Worm (Caenorhabditis elegans) whole organism, L3 larva: Measurements from ENCODE around the gene T01B6.1.

Source experiments
- R02D3.7 ChIP-seq: fragments of 150-350 bp; optimal IDR thresholded peaks from 2 replicates; lab custom pipeline; 2014; ENCODE audit warnings: missing biosample characterization, missing genetic modification characterization
- ZK546.5 ChIP-seq: sonication (generic microtip); optimal IDR thresholded peaks from 2 replicates; lab custom pipeline; 2017; ENCODE audit warnings: missing biosample characterization, missing genetic modification characterization
- aly-2 ChIP-seq: fragments of 150-350 bp; optimal IDR thresholded peaks from 2 replicates; lab custom pipeline; 2014; ENCODE audit warnings: missing biosample characterization, missing genetic modification characterization
- ama-1 ChIP-seq: fragments of 150-350 bp; optimal IDR thresholded peaks from 2 replicates; lab custom pipeline; 2018
- ceh-16 ChIP-seq: sonication (generic microtip); optimal IDR thresholded peaks from 2 replicates; lab custom pipeline; 2017; ENCODE audit warnings: missing biosample characterization, missing genetic modification characterization
- ceh-28 ChIP-seq: fragments of 150-350 bp; optimal IDR thresholded peaks from 2 replicates; lab custom pipeline; 2014; ENCODE audit warnings: missing biosample characterization, missing genetic modification reagents, missing genetic modification characterization
- ceh-82 ChIP-seq: fragments of 150-350 bp; optimal IDR thresholded peaks from 2 replicates; lab custom pipeline; 2014; ENCODE audit warnings: missing biosample characterization, missing genetic modification characterization
- ceh-9 ChIP-seq: sonication (generic microtip); optimal IDR thresholded peaks from 2 replicates; lab custom pipeline; 2018; ENCODE audit warnings: missing biosample characterization, missing genetic modification characterization
- daf-12 ChIP-seq: fragments of 150-350 bp; optimal IDR thresholded peaks from 2 replicates; lab custom pipeline; 2014; ENCODE audit warnings: missing biosample characterization, missing genetic modification reagents, missing genetic modification characterization
- egl-27 ChIP-seq: sonication (generic microtip); optimal IDR thresholded peaks from 4 replicates; lab custom pipeline; 2017; ENCODE audit warnings: missing biosample characterization, missing genetic modification reagents, missing genetic modification characterization
- egl-5 ChIP-seq: fragments of 150-350 bp; optimal IDR thresholded peaks from 2 replicates; lab custom pipeline; 2017; ENCODE audit warnings: missing biosample characterization, missing genetic modification reagents, missing genetic modification characterization, inconsistent platforms
- elt-1 ChIP-seq: fragments of 150-350 bp; optimal IDR thresholded peaks from 2 replicates; lab custom pipeline; 2014; ENCODE audit warnings: missing biosample characterization, missing genetic modification characterization
- elt-2 ChIP-seq: sonication (generic microtip); optimal IDR thresholded peaks from 2 replicates; lab custom pipeline; 2016; ENCODE audit warnings: missing genetic modification reagents, mild to moderate bottlenecking, missing genetic modification characterization, missing compliant biosample characterization
- elt-3 ChIP-seq, 3 experiments: fragments of 150-350 bp in 1 of 3; sonication (generic microtip) in 2 of 3; optimal IDR thresholded peaks; 2 replicates in 2 of 3; 4 replicates in 1 of 3; lab custom pipeline; 2014 to 2017; ENCODE audit warnings: missing biosample characterization in 3 of 3, missing genetic modification characterization in 3 of 3
- eor-1 ChIP-seq, 2 experiments: fragments of 150-350 bp; optimal IDR thresholded peaks; 2 replicates each; lab custom pipeline; 2014 to 2018; ENCODE audit warnings: missing biosample characterization in 2 of 2, missing genetic modification characterization in 2 of 2
- fkh-10 ChIP-seq: sonication (generic microtip); optimal IDR thresholded peaks from 2 replicates; lab custom pipeline; 2017; ENCODE audit warnings: missing biosample characterization, missing genetic modification reagents, missing genetic modification characterization
- fos-1 ChIP-seq: fragments of 150-350 bp; optimal IDR thresholded peaks from 2 replicates; lab custom pipeline; 2014; ENCODE audit warnings: missing biosample characterization, missing genetic modification characterization
- hmg-11 ChIP-seq: sonication (generic microtip); optimal IDR thresholded peaks from 2 replicates; lab custom pipeline; 2016; ENCODE audit warnings: missing genetic modification characterization, missing compliant biosample characterization
- lin-15B ChIP-seq: fragments of 150-350 bp; optimal IDR thresholded peaks from 2 replicates; lab custom pipeline; 2014; ENCODE audit warnings: missing biosample characterization, missing genetic modification characterization
- lin-39 ChIP-seq: fragments of 150-350 bp; optimal IDR thresholded peaks from 2 replicates; lab custom pipeline; 2018; ENCODE audit warnings: missing biosample characterization, missing genetic modification reagents, missing genetic modification characterization
- lsy-12 ChIP-seq: sonication (generic microtip); optimal IDR thresholded peaks from 2 replicates; lab custom pipeline; 2016; ENCODE audit warnings: mild to moderate bottlenecking, missing genetic modification characterization, missing compliant biosample characterization
- mdl-1 ChIP-seq: fragments of 150-350 bp; optimal IDR thresholded peaks from 2 replicates; lab custom pipeline; 2014; ENCODE audit warnings: missing biosample characterization, missing genetic modification characterization
- mml-1 ChIP-seq: fragments of 150-350 bp; sonication (generic microtip); optimal IDR thresholded peaks from 3 replicates; lab custom pipeline; 2014; ENCODE audit warnings: missing biosample characterization, missing genetic modification characterization
- nfya-1 ChIP-seq: sonication (generic microtip); optimal IDR thresholded peaks from 2 replicates; lab custom pipeline; 2017; ENCODE audit warnings: missing genetic modification characterization, mild to moderate bottlenecking, missing compliant biosample characterization, antibody characterized with exemption, moderate library complexity; ENCODE audit not compliant: insufficient read depth
- nhr-11 ChIP-seq: fragments of 150-350 bp; optimal IDR thresholded peaks from 2 replicates; lab custom pipeline; 2014; ENCODE audit warnings: missing biosample characterization, missing genetic modification characterization
- nhr-12 ChIP-seq: fragments of 150-350 bp; optimal IDR thresholded peaks from 2 replicates; lab custom pipeline; 2014; ENCODE audit warnings: missing biosample characterization, missing genetic modification characterization
- nhr-23 ChIP-seq: fragments of 150-350 bp; optimal IDR thresholded peaks from 2 replicates; lab custom pipeline; 2014; ENCODE audit warnings: missing biosample characterization, missing genetic modification reagents, missing genetic modification characterization
- nhr-237 ChIP-seq: fragments of 150-350 bp; optimal IDR thresholded peaks from 2 replicates; lab custom pipeline; 2014; ENCODE audit warnings: missing biosample characterization, missing genetic modification characterization
- nhr-25 ChIP-seq: sonication (generic microtip); optimal IDR thresholded peaks from 2 replicates; lab custom pipeline; 2017; ENCODE audit warnings: missing biosample characterization, missing genetic modification characterization
- nhr-28 ChIP-seq: fragments of 150-350 bp; optimal IDR thresholded peaks from 2 replicates; lab custom pipeline; 2014; ENCODE audit warnings: missing biosample characterization, missing genetic modification characterization
- nhr-43 ChIP-seq: sonication (generic microtip); optimal IDR thresholded peaks from 2 replicates; lab custom pipeline; 2016; ENCODE audit warnings: mild to moderate bottlenecking, missing genetic modification characterization, missing compliant biosample characterization; ENCODE audit not compliant: poor library complexity, severe bottlenecking
- nhr-76 ChIP-seq: fragments of 150-350 bp; sonication (generic microtip); optimal IDR thresholded peaks from 5 replicates; lab custom pipeline; 2014; ENCODE audit warnings: missing biosample characterization, missing genetic modification characterization
- nhr-77 ChIP-seq: fragments of 150-350 bp; optimal IDR thresholded peaks from 2 replicates; lab custom pipeline; 2014; ENCODE audit warnings: missing biosample characterization, missing genetic modification characterization
- pha-4 ChIP-seq: fragments of 150-350 bp; optimal IDR thresholded peaks from 2 replicates; lab custom pipeline; 2014; ENCODE audit warnings: missing biosample characterization, missing genetic modification reagents, missing genetic modification characterization
- pqm-1 ChIP-seq: fragments of 150-350 bp; optimal IDR thresholded peaks from 2 replicates; lab custom pipeline; 2017; ENCODE audit warnings: missing biosample characterization, missing genetic modification characterization, inconsistent platforms
- sea-2 ChIP-seq: fragments of 150-350 bp; sonication (generic microtip); optimal IDR thresholded peaks from 4 replicates; lab custom pipeline; 2014; ENCODE audit warnings: missing biosample characterization, missing genetic modification reagents, missing genetic modification characterization
- skn-1 ChIP-seq: fragments of 150-350 bp; optimal IDR thresholded peaks from 2 replicates; lab custom pipeline; 2014; ENCODE audit warnings: missing biosample characterization, missing genetic modification characterization
- snpc-4 ChIP-seq: fragments of 150-350 bp; optimal IDR thresholded peaks from 2 replicates; lab custom pipeline; 2014; ENCODE audit warnings: missing biosample characterization, missing genetic modification characterization
- tbx-2 ChIP-seq: sonication (generic microtip); optimal IDR thresholded peaks from 2 replicates; lab custom pipeline; 2016; ENCODE audit warnings: mild to moderate bottlenecking, missing genetic modification characterization, missing compliant biosample characterization
- unc-39 ChIP-seq: sonication (generic microtip); optimal IDR thresholded peaks from 4 replicates; lab custom pipeline; 2017; ENCODE audit warnings: missing biosample characterization, missing genetic modification characterization
- unc-62 ChIP-seq: fragments of 150-350 bp; sonication (generic microtip); optimal IDR thresholded peaks from 4 replicates; lab custom pipeline; 2014; ENCODE audit warnings: missing biosample characterization, missing genetic modification reagents, missing genetic modification characterization
- zag-1 ChIP-seq: fragments of 150-350 bp; optimal IDR thresholded peaks from 2 replicates; lab custom pipeline; 2014; ENCODE audit warnings: missing biosample characterization, missing genetic modification characterization
- ztf-11 ChIP-seq: fragments of 150-350 bp; optimal IDR thresholded peaks from 2 replicates; lab custom pipeline; 2014; ENCODE audit warnings: missing biosample characterization, missing genetic modification characterization
- ztf-4 ChIP-seq: fragments of 150-350 bp; optimal IDR thresholded peaks from 2 replicates; lab custom pipeline; 2014; ENCODE audit warnings: missing biosample characterization, missing genetic modification characterization

Gene T01B6.1

DNA sequence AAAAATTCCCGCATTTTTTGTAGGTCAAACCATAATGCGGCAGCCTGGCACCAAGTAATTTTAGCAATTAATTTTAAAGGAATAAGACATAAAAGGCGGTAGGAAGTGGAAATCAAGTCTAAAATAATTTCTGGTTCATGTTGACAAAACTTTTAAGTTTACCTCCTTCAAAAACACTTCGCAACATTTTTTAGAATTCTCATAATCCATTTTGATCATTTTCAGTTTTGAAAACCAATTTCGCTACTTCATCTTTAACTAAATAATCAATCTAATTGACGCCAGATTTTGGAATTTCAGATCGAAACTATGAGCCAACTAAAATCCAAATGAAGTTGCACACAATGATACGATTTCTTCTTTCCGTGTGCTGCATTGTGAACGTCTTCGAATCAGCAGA is 24.3 kb downstream of the T01B6.1 start, which contains the start of gene lgc-40:
TSS of gene lgc-40 (plus strand) at position 301 of the 400 bp plus-strand sequence.
- no peak for TF ChIP-seq sea-2 (GFP tag; lab: Kevin White, UChicago)
- TF ChIP-seq nhr-43: no peak
- TF ChIP-seq R02D3.7 (tag; lab: Kevin White, UChicago): no peak
- no peak for TF ChIP-seq egl-27 (tag; lab: Kevin White, UChicago)
- no peak for TF ChIP-seq mdl-1 (tag; lab: Kevin White, UChicago)
- TF ChIP-seq pqm-1 (tag; lab: Kevin White, UChicago): no peak
- no peak for TF ChIP-seq skn-1 (tag; lab: Kevin White, UChicago)
- no peak for TF ChIP-seq lin-15B (tag; lab: Kevin White, UChicago)
- TF ChIP-seq zag-1 (tag; lab: Kevin White, UChicago): no peak
- no peak for TF ChIP-seq lsy-12 (tag; lab: Kevin White, UChicago)
- no peak for TF ChIP-seq egl-5 (tag; lab: Kevin White, UChicago)
- no peak for TF ChIP-seq nhr-25
- TF ChIP-seq nhr-76: no peak
- no peak for TF ChIP-seq nhr-77 (tag; lab: Kevin White, UChicago)
- no peak for TF ChIP-seq lin-39 (tag; lab: Kevin White, UChicago)
- TF ChIP-seq nhr-12 (tag; lab: Kevin White, UChicago): no peak
- no peak for TF ChIP-seq daf-12
- TF ChIP-seq, all 47 proteins: peak for 0

DNA sequence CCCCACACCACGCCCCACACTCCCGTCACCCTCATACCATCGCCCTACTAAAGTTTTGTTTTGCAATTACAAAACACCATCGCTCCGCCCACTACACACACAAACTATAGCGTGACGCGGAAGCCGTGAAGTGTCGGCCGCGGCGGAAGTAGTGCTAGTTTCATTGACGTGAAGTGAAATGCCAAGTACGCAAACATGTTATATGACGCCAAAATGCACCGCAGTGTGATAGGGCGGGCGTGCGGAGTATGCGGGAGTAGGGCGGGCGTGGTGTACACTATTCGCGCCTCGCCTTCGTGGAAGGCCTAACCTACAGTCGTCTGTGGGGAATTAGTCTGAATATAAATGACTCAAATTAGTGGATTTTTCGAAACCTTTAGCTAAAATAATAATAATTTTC is 27.4 kb downstream of the T01B6.1 start:
- TF ChIP-seq nhr-237: no peak
- TF ChIP-seq fos-1 (tag; lab: Kevin White, UChicago): no peak
- TF ChIP-seq skn-1 (tag; lab: Kevin White, UChicago): no peak
- no peak for TF ChIP-seq ZK546.5 (tag; lab: Kevin White, UChicago)
- TF ChIP-seq ceh-16 (tag; lab: Kevin White, UChicago): no peak
- TF ChIP-seq zag-1 (tag; lab: Kevin White, UChicago): no peak
- TF ChIP-seq lin-15B (tag; lab: Kevin White, UChicago): no peak
- TF ChIP-seq mdl-1 (tag; lab: Kevin White, UChicago): no peak
- TF ChIP-seq hmg-11: no peak
- TF ChIP-seq unc-62 (GFP tag; lab: Kevin White, UChicago): no peak
- no peak for TF ChIP-seq unc-39 (tag; lab: Kevin White, UChicago)
- TF ChIP-seq sea-2 (GFP tag; lab: Kevin White, UChicago): no peak
- no peak for TF ChIP-seq egl-5 (tag; lab: Kevin White, UChicago)
- TF ChIP-seq nfya-1 (tag; lab: Kevin White, UChicago): no peak
- no peak for TF ChIP-seq nhr-11 (tag; lab: Kevin White, UChicago)
- no peak for TF ChIP-seq nhr-77 (tag; lab: Kevin White, UChicago)
- TF ChIP-seq nhr-28 (tag; lab: Kevin White, UChicago): no peak
- no peak for TF ChIP-seq ama-1 (lab: Kevin White, UChicago)

DNA sequence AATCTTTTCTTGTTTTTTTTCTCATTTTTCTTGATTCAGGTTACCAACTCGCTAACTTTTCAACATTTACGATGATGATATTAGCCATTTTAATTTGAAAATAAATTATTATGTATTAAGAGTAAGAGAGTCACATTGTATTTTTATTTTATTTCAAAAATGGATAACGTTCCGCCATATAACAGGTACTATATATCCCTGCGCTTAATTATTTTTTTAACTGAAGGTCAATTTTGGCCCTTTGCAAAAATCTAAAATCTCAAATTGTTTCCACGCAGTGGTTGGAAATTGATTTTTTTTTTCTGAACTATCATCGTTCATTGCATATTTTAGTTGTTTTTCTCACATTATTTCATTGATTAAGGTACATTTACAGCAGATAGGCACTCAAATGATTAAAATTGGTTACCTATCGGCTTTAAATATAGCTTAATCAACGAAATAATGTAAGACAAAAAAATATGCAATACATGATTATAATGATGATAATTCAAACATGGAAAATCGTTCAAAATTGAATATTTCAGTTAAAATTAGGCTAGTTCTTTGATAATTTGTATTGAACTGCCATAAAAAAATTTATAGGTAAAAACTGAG is 29.3 kb downstream of the T01B6.1 start:
- no peak for TF ChIP-seq nhr-12 (tag; lab: Kevin White, UChicago)
- TF ChIP-seq lin-15B (tag; lab: Kevin White, UChicago): no peak
- peak; percentile 97 for TF ChIP-seq nhr-23 (tag; lab: Kevin White, UChicago)
- TF ChIP-seq R02D3.7 (tag; lab: Kevin White, UChicago): peak; percentile 80
- TF ChIP-seq zag-1 (tag; lab: Kevin White, UChicago): peak; percentile 34
- no peak for TF ChIP-seq ztf-11 (tag; lab: Kevin White, UChicago)
- TF ChIP-seq mml-1 (tag; lab: Kevin White, UChicago): no peak
- TF ChIP-seq mdl-1 (tag; lab: Kevin White, UChicago): peak; percentile 67
- TF ChIP-seq nhr-11 (tag; lab: Kevin White, UChicago): peak; percentile 70
- TF ChIP-seq pha-4: peak; percentile 95
- peak; percentile 88 for TF ChIP-seq pqm-1 (tag; lab: Kevin White, UChicago)
- TF ChIP-seq sea-2 (GFP tag; lab: Kevin White, UChicago): no peak
- peak; percentile 89 for TF ChIP-seq fos-1 (tag; lab: Kevin White, UChicago)
- no peak for TF ChIP-seq fkh-10 (GFP tag; lab: Kevin White, UChicago)
- peak; percentile 74 for TF ChIP-seq elt-2 (tag; lab: Kevin White, UChicago)
- peak; percentile 42 for TF ChIP-seq egl-5 (tag; lab: Kevin White, UChicago)
- peak; percentile 66 for TF ChIP-seq nhr-28 (tag; lab: Kevin White, UChicago)
- peak; percentile 51 for TF ChIP-seq nfya-1 (tag; lab: Kevin White, UChicago)
- peak; percentile 96 for TF ChIP-seq tbx-2 (tag; lab: Kevin White, UChicago)
- no peak for TF ChIP-seq ceh-16 (tag; lab: Kevin White, UChicago)
- TF ChIP-seq ama-1 (lab: Kevin White, UChicago): no peak
- peak; percentile 57 for TF ChIP-seq egl-27 (tag; lab: Kevin White, UChicago)
- TF ChIP-seq eor-1 (tag; optimal IDR thresholded peaks at IDR 0.05; lab: Kevin White, UChicago): peak in 1 of 2 experiments; percentile 48
- TF ChIP-seq daf-12: peak; percentile 45
- peak; percentile 61 for TF ChIP-seq nhr-237
- peak; percentile 70 for TF ChIP-seq ztf-4 (tag; lab: Kevin White, UChicago)
- peak; percentile 98 for TF ChIP-seq ceh-28 (tag; lab: Kevin White, UChicago)
- TF ChIP-seq hmg-11: peak; percentile 81
- TF ChIP-seq ceh-82 (tag; lab: Kevin White, UChicago): peak; percentile 94
- TF ChIP-seq snpc-4 (tag; lab: Kevin White, UChicago): peak; percentile 89
- no peak for TF ChIP-seq ceh-9 (tag; lab: Kevin White, UChicago)
- peak; percentile 48 for TF ChIP-seq elt-1 (tag; lab: Kevin White, UChicago)
- peak; percentile 88 for TF ChIP-seq lsy-12 (tag; lab: Kevin White, UChicago)
- peak; percentile 64 for TF ChIP-seq aly-2
- peak; percentile 4 for TF ChIP-seq unc-62 (GFP tag; lab: Kevin White, UChicago)
- TF ChIP-seq skn-1 (tag; lab: Kevin White, UChicago): peak; percentile 90
- TF ChIP-seq nhr-76: peak; percentile 74
- peak; percentile 85 for TF ChIP-seq nhr-25
- TF ChIP-seq elt-3 (tag; optimal IDR thresholded peaks at IDR 0.05; lab: Kevin White, UChicago): peak; percentile 60 to 94 (median 91)
